Fruit fly (Drosophila melanogaster) whole organism, embryonic: ENCODE measurements around the gene CG4956.

Source experiments
- Abd-B ChIP-seq: fragments of 200-800 bp; sonication (Bioruptor generic); optimal IDR thresholded peaks from 2 replicates; lab custom pipeline; 2018; ENCODE audit warnings: missing biosample characterization, mild to moderate bottlenecking, missing genetic modification characterization, moderate library complexity
- CG14667 ChIP-seq: fragments of 200-800 bp; sonication (Bioruptor generic); IDR thresholded peaks from 2 replicates; pipeline ENCODE4 v1.3.6; 2022; ENCODE audit warnings: missing biosample characterization, missing genetic modification characterization
- CG15269 ChIP-seq: fragments of 200-800 bp; sonication (Bioruptor generic); optimal IDR thresholded peaks from 2 replicates; lab custom pipeline; 2018; ENCODE audit warnings: missing biosample characterization, mild to moderate bottlenecking, missing genetic modification characterization, moderate library complexity
- CG17612 ChIP-seq: fragments of 200-800 bp; sonication (Bioruptor generic); IDR thresholded peaks from 2 replicates; pipeline ENCODE4 v1.3.6; 2022; ENCODE audit warnings: missing biosample characterization, missing genetic modification characterization
- CG1792 ChIP-seq: fragments of 200-800 bp; sonication (Bioruptor generic); optimal IDR thresholded peaks from 2 replicates; lab custom pipeline; 2016; ENCODE audit warnings: missing biosample characterization, missing genetic modification characterization
- CG18262 ChIP-seq: fragments of 200-800 bp; optimal IDR thresholded peaks from 3 replicates; lab custom pipeline; 2019; ENCODE audit warnings: missing biosample characterization, mild to moderate bottlenecking, missing genetic modification characterization, moderate library complexity
- CG31224 ChIP-seq: fragments of 200-800 bp; sonication (Bioruptor generic); IDR thresholded peaks from 2 replicates; pipeline ENCODE4 v1.3.6; 2022; ENCODE audit warnings: missing biosample characterization, missing genetic modification characterization
- CG31441 ChIP-seq: fragments of 200-800 bp; sonication (Bioruptor generic); IDR thresholded peaks from 2 replicates; pipeline ENCODE4 v1.3.6; 2022; ENCODE audit warnings: missing biosample characterization, missing genetic modification characterization
- CG32532 ChIP-seq: fragments of 200-800 bp; sonication (Bioruptor generic); IDR thresholded peaks from 2 replicates; pipeline ENCODE4 v1.3.6; 2022; ENCODE audit warnings: missing biosample characterization, missing genetic modification characterization
- CG33213 ChIP-seq: fragments of 200-800 bp; sonication (Bioruptor generic); optimal IDR thresholded peaks from 3 replicates; lab custom pipeline; 2016; ENCODE audit warnings: missing biosample characterization, missing genetic modification characterization
- CG4424 ChIP-seq: fragments of 200-800 bp; sonication (Bioruptor generic); optimal IDR thresholded peaks from 3 replicates; lab custom pipeline; 2016; ENCODE audit warnings: missing biosample characterization, missing genetic modification characterization
- CG4820 ChIP-seq: fragments of 200-800 bp; sonication (Bioruptor generic); optimal IDR thresholded peaks from 3 replicates; lab custom pipeline; 2016; ENCODE audit warnings: missing biosample characterization, missing genetic modification characterization
- CG6272 ChIP-seq: fragments of 200-800 bp; sonication (Bioruptor generic); IDR thresholded peaks from 2 replicates; pipeline ENCODE4 v1.3.6; 2022; ENCODE audit warnings: missing biosample characterization, missing genetic modification characterization
- CG6683 ChIP-seq: fragments of 200-800 bp; sonication (Bioruptor generic); optimal IDR thresholded peaks from 2 replicates; lab custom pipeline; 2017; ENCODE audit warnings: missing biosample characterization, mild to moderate bottlenecking, missing genetic modification characterization, missing genetic modification reagents
- CG6689 ChIP-seq: fragments of 200-800 bp; sonication (Bioruptor generic); IDR thresholded peaks from 2 replicates; pipeline ENCODE4 v1.3.6; 2022; ENCODE audit warnings: missing biosample characterization, missing genetic modification characterization
- CG7372 ChIP-seq: fragments of 200-800 bp; sonication (Bioruptor generic); IDR thresholded peaks from 2 replicates; pipeline ENCODE4 v1.3.6; 2022; ENCODE audit warnings: missing biosample characterization, missing genetic modification characterization
- CG8478 ChIP-seq: fragments of >200 bp; optimal IDR thresholded peaks from 2 replicates; lab custom pipeline; 2018
- CG9215 ChIP-seq: fragments of 200-800 bp; sonication (Bioruptor generic); IDR thresholded peaks from 2 replicates; pipeline ENCODE4 v1.3.6; 2022; ENCODE audit warnings: missing biosample characterization, missing genetic modification characterization
- CG9727 ChIP-seq: fragments of 200-800 bp; sonication (Bioruptor generic); optimal IDR thresholded peaks from 3 replicates; lab custom pipeline; 2017; ENCODE audit warnings: missing biosample characterization, mild to moderate bottlenecking, missing genetic modification characterization
- E2f2 ChIP-seq: fragments of 200-800 bp; sonication (Bioruptor generic); IDR thresholded peaks from 2 replicates; pipeline ENCODE4 v1.3.6; 2022; ENCODE audit warnings: missing biosample characterization, missing genetic modification characterization
- Ets65A ChIP-seq: fragments of 200-800 bp; sonication (Bioruptor generic); peaks from one replicate; lab custom pipeline; 2016; ENCODE audit warnings: missing biosample characterization, missing genetic modification characterization
- H15 ChIP-seq: fragments of 200-800 bp; sonication (Bioruptor generic); IDR thresholded peaks from 3 replicates; pipeline ENCODE4 v1.3.6; 2022; ENCODE audit warnings: missing biosample characterization, missing genetic modification characterization
- Jarid2 ChIP-seq: fragments of 200-800 bp; sonication (Bioruptor generic); optimal IDR thresholded peaks from 3 replicates; lab custom pipeline; 2017; ENCODE audit warnings: mild to moderate bottlenecking, missing biosample characterization, missing genetic modification reagents, missing genetic modification characterization
- Nf-YB ChIP-seq: fragments of 200-800 bp; sonication (Bioruptor generic); optimal IDR thresholded peaks from 3 replicates; lab custom pipeline; 2019; ENCODE audit warnings: missing biosample characterization, mild to moderate bottlenecking, missing genetic modification characterization, moderate library complexity
- Ptx1 ChIP-seq: fragments of 200-800 bp; sonication (Bioruptor generic); IDR thresholded peaks from 2 replicates; pipeline ENCODE4 v1.3.6; 2022; ENCODE audit warnings: missing biosample characterization, missing genetic modification characterization
- Sox102F ChIP-seq: fragments of 200-800 bp; sonication (Bioruptor generic); optimal IDR thresholded peaks from 2 replicates; lab custom pipeline; 2018; ENCODE audit warnings: missing biosample characterization, mild to moderate bottlenecking, missing genetic modification characterization, moderate library complexity
- abd-A ChIP-seq: fragments of 200-800 bp; sonication (Bioruptor generic); optimal IDR thresholded peaks from 3 replicates; lab custom pipeline; 2019; ENCODE audit warnings: missing biosample characterization, mild to moderate bottlenecking, missing genetic modification characterization, moderate library complexity
- ash1 ChIP-seq: fragments of 200-800 bp; sonication (Bioruptor generic); optimal IDR thresholded peaks from 2 replicates; lab custom pipeline; 2018; ENCODE audit warnings: missing biosample characterization, mild to moderate bottlenecking, missing genetic modification characterization
- chinmo ChIP-seq: fragments of 200-800 bp; sonication (Bioruptor generic); IDR thresholded peaks from 4 replicates; pipeline ENCODE4 v1.3.6; 2022; ENCODE audit warnings: missing biosample characterization, missing genetic modification characterization; ENCODE audit not compliant: partially characterized antibody
- croc ChIP-seq: fragments of 200-800 bp; sonication (Bioruptor generic); conservative IDR thresholded peaks from 3 replicates; pipeline ENCODE4 v1.3.6; 2022; ENCODE audit warnings: missing biosample characterization, missing genetic modification characterization
- dmrt11E ChIP-seq: fragments of 200-800 bp; sonication (Bioruptor generic); optimal IDR thresholded peaks from 3 replicates; lab custom pipeline; 2018; ENCODE audit warnings: missing biosample characterization, mild to moderate bottlenecking, missing genetic modification characterization, moderate library complexity
- dmrt99B ChIP-seq: fragments of 200-800 bp; sonication (Bioruptor generic); optimal IDR thresholded peaks from 2 replicates; lab custom pipeline; 2018; ENCODE audit warnings: missing biosample characterization, mild to moderate bottlenecking, missing genetic modification characterization, moderate library complexity
- emc ChIP-seq: fragments of 200-800 bp; sonication (Bioruptor generic); optimal IDR thresholded peaks from 2 replicates; lab custom pipeline; 2016; ENCODE audit warnings: missing biosample characterization, missing genetic modification characterization
- exex ChIP-seq: fragments of 200-800 bp; sonication (Bioruptor generic); optimal IDR thresholded peaks from 4 replicates; lab custom pipeline; 2018; ENCODE audit warnings: missing biosample characterization, mild to moderate bottlenecking, missing genetic modification characterization, moderate library complexity
- fd64A ChIP-seq: fragments of 200-800 bp; sonication (Bioruptor generic); optimal IDR thresholded peaks from 3 replicates; lab custom pipeline; 2018; ENCODE audit warnings: missing biosample characterization, mild to moderate bottlenecking, missing genetic modification characterization
- grn ChIP-seq: fragments of 200-800 bp; sonication (Bioruptor generic); optimal IDR thresholded peaks from 3 replicates; lab custom pipeline; 2017; ENCODE audit warnings: missing biosample characterization, missing genetic modification characterization
- lab ChIP-seq: fragments of 200-800 bp; sonication (Bioruptor generic); optimal IDR thresholded peaks from 3 replicates; lab custom pipeline; 2017; ENCODE audit warnings: missing biosample characterization, missing genetic modification characterization, mild to moderate bottlenecking, moderate library complexity, missing genetic modification reagents
- mld ChIP-seq: fragments of 200-800 bp; sonication (Bioruptor generic); IDR thresholded peaks from 3 replicates; pipeline ENCODE4 v1.3.6; 2022; ENCODE audit warnings: missing biosample characterization, missing genetic modification characterization; ENCODE audit not compliant: partially characterized antibody
- phol ChIP-seq: fragments of 200-800 bp; sonication (Bioruptor generic); optimal IDR thresholded peaks from 3 replicates; lab custom pipeline; 2018; ENCODE audit warnings: missing biosample characterization, mild to moderate bottlenecking, missing genetic modification characterization, moderate library complexity
- pita ChIP-seq: fragments of 200-800 bp; sonication (Bioruptor generic); optimal IDR thresholded peaks from 2 replicates; lab custom pipeline; 2017; ENCODE audit warnings: missing biosample characterization, mild to moderate bottlenecking, missing genetic modification characterization
- prd ChIP-seq, 3 experiments: fragments of >200 bp in 2 of 3; fragments of 200-800 bp in 1 of 3; sonication (Bioruptor generic) in 1 of 3; optimal IDR thresholded peaks in 2 of 3; IDR thresholded peaks in 1 of 3; 2 replicates in 2 of 3; 3 replicates in 1 of 3; pipeline versions ENCODE4 v1.3.6 to Lab custom; 2017 to 2022; ENCODE audit warnings: missing biosample characterization in 1 of 3, missing genetic modification characterization in 1 of 3
- sens ChIP-seq: fragments of 200-800 bp; sonication (Bioruptor generic); peaks from one replicate; lab custom pipeline; 2016; ENCODE audit warnings: missing biosample characterization, missing genetic modification characterization
- stc ChIP-seq: fragments of 200-800 bp; sonication (Bioruptor generic); IDR thresholded peaks from 2 replicates; pipeline ENCODE4 v1.3.6; 2022; ENCODE audit warnings: missing biosample characterization, missing genetic modification characterization
- trem ChIP-seq: fragments of 200-800 bp; optimal IDR thresholded peaks from 3 replicates; lab custom pipeline; 2019; ENCODE audit warnings: missing biosample characterization, mild to moderate bottlenecking, missing genetic modification characterization, moderate library complexity
- ttk ChIP-seq: fragments of 200-800 bp; sonication (Bioruptor generic); IDR thresholded peaks from 2 replicates; pipeline ENCODE4 v2.1.2; 2022; ENCODE audit warnings: missing biosample characterization, missing genetic modification characterization
- vvl ChIP-seq: fragments of 200-800 bp; sonication (Bioruptor generic); IDR thresholded peaks from 2 replicates; pipeline ENCODE4 v1.3.6; 2022; ENCODE audit warnings: missing biosample characterization, missing genetic modification characterization
- zen ChIP-seq: fragments of 200-800 bp; sonication (Bioruptor generic); optimal IDR thresholded peaks from 3 replicates; lab custom pipeline; 2018; ENCODE audit warnings: missing biosample characterization, mild to moderate bottlenecking, missing genetic modification characterization, moderate library complexity

The CG4956 gene

DNA sequence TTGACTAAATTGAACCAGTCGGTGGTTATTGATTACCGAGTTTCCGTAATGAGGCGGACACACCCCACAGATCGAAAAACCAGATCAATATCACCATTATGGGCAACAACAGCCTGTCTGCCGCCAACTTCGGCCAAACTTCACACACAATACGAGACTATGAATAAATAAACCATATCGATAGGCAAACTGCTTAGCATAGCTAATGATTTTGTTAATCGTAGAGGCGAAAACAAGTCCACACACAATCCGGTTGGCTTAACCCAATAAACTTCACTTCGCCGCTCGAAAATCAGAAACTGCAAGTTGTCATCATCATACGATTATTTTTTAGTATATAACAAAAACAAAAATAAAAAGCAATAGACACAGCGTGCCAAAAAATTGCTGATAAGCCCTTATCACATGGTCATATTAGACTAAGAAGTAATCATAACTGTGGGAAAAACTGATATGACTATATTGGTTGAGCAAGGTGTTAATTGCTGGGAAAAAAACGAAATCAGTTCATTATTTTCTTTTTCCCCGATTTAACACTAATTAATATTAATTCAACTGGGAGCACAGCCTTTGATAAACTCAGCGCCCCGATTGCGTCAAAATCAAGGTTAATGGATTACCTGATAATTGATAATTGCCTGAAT, 22.1 kb downstream of the CG4956 start (continued):
- TF ChIP-seq ash1 (GFP tag; lab: Kevin White, UChicago) (no peak), vvl (GFP tag; lab: Robert Waterston, UW) (peak; percentile 85), grn (peak; percentile 17), Nf-YB (GFP tag; lab: Kevin White, UChicago) (no peak), exex (tag; lab: Kevin White, UChicago) (peak; percentile 92), abd-A (tag; lab: Kevin White, UChicago) (peak; percentile 88), chinmo (GFP tag; lab: Robert Waterston, UW) (0 out of 4 replicates have a peak, but pooled peaks have one; percentile 58), lab (GFP tag; lab: Kevin White, UChicago) (no peak), CG8478 (no peak), CG6272 (GFP tag; lab: Robert Waterston, UW) (no peak), dmrt11E (tag; lab: Kevin White, UChicago) (no peak), CG31224 (0 out of 2 replicates have a peak, but pooled peaks have one; percentile 30), H15 (no peak), CG1792 (GFP tag; lab: Kevin White, UChicago) (no peak), CG6683 (GFP tag; lab: Kevin White, UChicago) (no peak)

dm6 chr3R:25754844-25755429, 23.2 kb downstream of the CG4956 start:
- TF ChIP-seq Ptx1: peak; percentile 43
- no peak for TF ChIP-seq mld (GFP tag; lab: Robert Waterston, UW)
- no peak for TF ChIP-seq CG4820
- TF ChIP-seq CG33213 (GFP tag; lab: Kevin White, UChicago): no peak
- no peak for TF ChIP-seq Jarid2 (GFP tag; lab: Kevin White, UChicago)
- TF ChIP-seq CG7372 (GFP tag; lab: Robert Waterston, UW): 0 out of 2 replicates have a peak, but pooled peaks have one; percentile 18
- TF ChIP-seq pita (GFP tag; lab: Kevin White, UChicago): no peak
- TF ChIP-seq CG14667 (GFP tag; lab: Robert Waterston, UW): 0 out of 2 replicates have a peak, but pooled peaks have one; percentile 18
- TF ChIP-seq zen (tag; lab: Kevin White, UChicago): peak; percentile 79
- no peak for TF ChIP-seq croc (GFP tag; lab: Robert Waterston, UW)
- TF ChIP-seq stc (GFP tag; lab: Robert Waterston, UW): peak; percentile 34; the same call in 1 of the 2 replicates
- 0 out of 2 replicates have a peak, but pooled peaks have one; percentile 25 for TF ChIP-seq CG6689 (GFP tag; lab: Robert Waterston, UW)
- TF ChIP-seq CG32532: peak; percentile 59; the same call in 1 of the 2 replicates
- peak; percentile 14 for TF ChIP-seq CG4424 (GFP tag; lab: Kevin White, UChicago)
- TF ChIP-seq CG17612 (GFP tag; lab: Robert Waterston, UW): 0 out of 2 replicates have a peak, but pooled peaks have one; percentile 7
- TF ChIP-seq sens: no peak
- peak; percentile 44 for TF ChIP-seq phol (tag; lab: Kevin White, UChicago)
- peak; percentile 63 for TF ChIP-seq CG31441 (GFP tag; lab: Robert Waterston, UW)
- TF ChIP-seq Ets65A (GFP tag; lab: Kevin White, UChicago): peak; percentile 51
- TF ChIP-seq dmrt99B (tag; lab: Kevin White, UChicago): peak; percentile 26
- no peak for TF ChIP-seq fd64A
- TF ChIP-seq CG15269 (tag; lab: Kevin White, UChicago): peak; percentile 13
- TF ChIP-seq Abd-B (GFP tag; lab: Kevin White, UChicago): peak; percentile 73
- TF ChIP-seq ttk (GFP tag; lab: Robert Waterston, UW): 0 out of 2 replicates have a peak, but pooled peaks have one; percentile 7
- TF ChIP-seq CG18262: no peak
- no peak for TF ChIP-seq lab (GFP tag; lab: Kevin White, UChicago)
- no peak for TF ChIP-seq emc (GFP tag; lab: Kevin White, UChicago)
- TF ChIP-seq CG9727: peak; percentile 34
- TF ChIP-seq CG9215 (GFP tag; lab: Robert Waterston, UW): peak; percentile 49
- no peak for TF ChIP-seq E2f2 (GFP tag; lab: Robert Waterston, UW)
- TF ChIP-seq vvl (GFP tag; lab: Robert Waterston, UW): peak; percentile 38; the same call in 1 of the 2 replicates
- TF ChIP-seq prd (optimal IDR thresholded peaks at IDR 0.05; lab: Kevin White, UChicago): no peak
- peak; percentile 53; the same call in 1 of the 3 replicates for TF ChIP-seq prd (GFP tag; IDR thresholded peaks at IDR 0.05; lab: Robert Waterston, UW)
- TF ChIP-seq Sox102F: peak; percentile 25
- no peak for TF ChIP-seq trem (tag; lab: Kevin White, UChicago)
